Worm (Caenorhabditis elegans) whole organism, L1 larva: Measurements from ENCODE around the gene F42A6.2.

Source experiments
- C16A3.4 ChIP-seq: fragments of 150-350 bp; optimal IDR thresholded peaks from 2 replicates; lab custom pipeline; 2014; ENCODE audit warnings: missing biosample characterization, missing genetic modification characterization
- F16B12.6 ChIP-seq: fragments of 150-350 bp; optimal IDR thresholded peaks from 2 replicates; lab custom pipeline; 2014; ENCODE audit warnings: missing biosample characterization, missing genetic modification characterization
- Y116A8C.19 ChIP-seq: sonication (generic microtip); optimal IDR thresholded peaks from 2 replicates; lab custom pipeline; 2016; ENCODE audit warnings: missing compliant biosample characterization, missing genetic modification characterization, borderline replicate concordance
- aha-1 ChIP-seq: fragments of 150-350 bp; optimal IDR thresholded peaks from 2 replicates; lab custom pipeline; 2014; ENCODE audit warnings: missing biosample characterization, missing genetic modification characterization
- aly-2 ChIP-seq: fragments of 150-350 bp; optimal IDR thresholded peaks from 2 replicates; lab custom pipeline; 2014; ENCODE audit warnings: missing biosample characterization, missing genetic modification characterization
- ama-1 ChIP-seq: fragments of 150-350 bp; optimal IDR thresholded peaks from 2 replicates; lab custom pipeline; 2014
- ceh-8 ChIP-seq: fragments of 200-800 bp; sonication (Bioruptor generic); optimal IDR thresholded peaks from 2 replicates; lab custom pipeline; 2018; ENCODE audit warnings: mild to moderate bottlenecking, missing genetic modification characterization, moderate library complexity, missing compliant biosample characterization
- ceh-90 ChIP-seq: sonication (generic microtip); optimal IDR thresholded peaks from 2 replicates; lab custom pipeline; 2016; ENCODE audit warnings: missing genetic modification characterization, missing compliant biosample characterization
- efl-1 ChIP-seq, 4 experiments: fragments of 150-350 bp; optimal IDR thresholded peaks in 3 of 4; peaks in 1 of 4; 1 replicate in 1 of 4; 2 replicates in 3 of 4; lab custom pipeline; 2014; ENCODE audit warnings: missing biosample characterization in 2 of 4, missing genetic modification characterization in 2 of 4, missing genetic modification reagents in 2 of 4
- efl-3 ChIP-seq: fragments of 200-800 bp; sonication (Bioruptor generic); optimal IDR thresholded peaks from 2 replicates; lab custom pipeline; 2018; ENCODE audit warnings: mild to moderate bottlenecking, missing genetic modification characterization, missing compliant biosample characterization
- egl-27 ChIP-seq, 2 experiments: fragments of 150-350 bp in 1 of 2; sonication (generic microtip); optimal IDR thresholded peaks; 3 replicates each; lab custom pipeline; 2017 to 2018; ENCODE audit warnings: missing biosample characterization in 2 of 2, missing genetic modification characterization in 2 of 2, missing genetic modification reagents in 2 of 2
- elt-3 ChIP-seq, 6 experiments: fragments of 150-350 bp in 1 of 6; sonication (generic microtip); optimal IDR thresholded peaks; 2 replicates each; lab custom pipeline; 2017 to 2018; ENCODE audit warnings: missing biosample characterization in 6 of 6, missing genetic modification characterization in 6 of 6, inconsistent platforms in 1 of 6
- ets-5 ChIP-seq: fragments of 200-800 bp; sonication (Bioruptor generic); IDR thresholded peaks from 2 replicates; pipeline ENCODE4 v1.3.6; 2022; ENCODE audit warnings: missing genetic modification characterization, missing compliant biosample characterization
- fkh-10 ChIP-seq: sonication (generic microtip); optimal IDR thresholded peaks from 2 replicates; lab custom pipeline; 2017; ENCODE audit warnings: missing biosample characterization, missing genetic modification reagents, missing genetic modification characterization
- fkh-4 ChIP-seq: sonication (generic microtip); optimal IDR thresholded peaks from 2 replicates; lab custom pipeline; 2016; ENCODE audit warnings: missing compliant biosample characterization, missing genetic modification characterization, borderline replicate concordance
- fkh-8 ChIP-seq: sonication (generic microtip); optimal IDR thresholded peaks from 2 replicates; lab custom pipeline; 2016; ENCODE audit warnings: mild to moderate bottlenecking, missing genetic modification characterization, missing compliant biosample characterization
- fos-1 ChIP-seq: fragments of 150-350 bp; optimal IDR thresholded peaks from 2 replicates; lab custom pipeline; 2014; ENCODE audit warnings: missing biosample characterization, missing genetic modification characterization
- grh-1 ChIP-seq: fragments of 200-800 bp; sonication (Bioruptor generic); IDR thresholded peaks from 2 replicates; pipeline ENCODE4 v1.3.6; 2022; ENCODE audit warnings: missing genetic modification reagents, missing genetic modification characterization, missing compliant biosample characterization
- hlh-17 ChIP-seq: fragments of 200-800 bp; sonication (Bioruptor generic); optimal IDR thresholded peaks from 2 replicates; lab custom pipeline; 2018; ENCODE audit warnings: missing genetic modification characterization, mild to moderate bottlenecking, missing compliant biosample characterization, moderate library complexity, borderline replicate concordance
- irx-1 ChIP-seq: sonication (generic microtip); optimal IDR thresholded peaks from 2 replicates; lab custom pipeline; 2016; ENCODE audit warnings: missing genetic modification characterization, missing compliant biosample characterization
- jun-1 ChIP-seq: fragments of 150-350 bp; optimal IDR thresholded peaks from 2 replicates; lab custom pipeline; 2014; ENCODE audit warnings: missing biosample characterization, missing genetic modification reagents, missing genetic modification characterization
- lin-15B ChIP-seq: fragments of 150-350 bp; sonication (generic microtip); optimal IDR thresholded peaks from 3 replicates; lab custom pipeline; 2014; ENCODE audit warnings: missing biosample characterization, missing genetic modification characterization
- lsy-2 ChIP-seq, 2 experiments: fragments of 150-350 bp; optimal IDR thresholded peaks; 2 replicates each; lab custom pipeline; 2014; ENCODE audit warnings: missing biosample characterization in 2 of 2, missing genetic modification characterization in 2 of 2
- mab-9 ChIP-seq: fragments of 200-800 bp; sonication (Bioruptor generic); IDR thresholded peaks from 2 replicates; pipeline ENCODE4 v1.3.6; 2022; ENCODE audit warnings: missing genetic modification reagents, missing genetic modification characterization, missing compliant biosample characterization
- mdl-1 ChIP-seq, 2 experiments: fragments of 150-350 bp; optimal IDR thresholded peaks; 2 replicates each; lab custom pipeline; 2014 to 2017; ENCODE audit warnings: missing biosample characterization in 2 of 2, missing genetic modification characterization in 2 of 2, inconsistent platforms in 1 of 2
- mef-2 ChIP-seq: fragments of 150-350 bp; optimal IDR thresholded peaks from 2 replicates; lab custom pipeline; 2014; ENCODE audit warnings: missing biosample characterization, missing genetic modification characterization
- mep-1 ChIP-seq: fragments of 150-350 bp; optimal IDR thresholded peaks from 2 replicates; lab custom pipeline; 2014; ENCODE audit warnings: missing biosample characterization, missing genetic modification characterization
- nhr-11 ChIP-seq: fragments of 150-350 bp; optimal IDR thresholded peaks from 2 replicates; lab custom pipeline; 2014; ENCODE audit warnings: missing biosample characterization, missing genetic modification characterization
- nhr-12 ChIP-seq: sonication (generic microtip); optimal IDR thresholded peaks from 2 replicates; lab custom pipeline; 2017; ENCODE audit warnings: missing biosample characterization, missing genetic modification characterization
- nhr-19 ChIP-seq: fragments of 200-800 bp; sonication (Bioruptor generic); conservative IDR thresholded peaks from 2 replicates; pipeline ENCODE4 v1.3.6; 2022; ENCODE audit warnings: missing genetic modification characterization, missing compliant biosample characterization
- nhr-20 ChIP-seq: sonication (generic microtip); optimal IDR thresholded peaks from 2 replicates; lab custom pipeline; 2016; ENCODE audit warnings: mild to moderate bottlenecking, missing genetic modification characterization, missing compliant biosample characterization
- nhr-237 ChIP-seq: fragments of 150-350 bp; optimal IDR thresholded peaks from 2 replicates; lab custom pipeline; 2014; ENCODE audit warnings: missing biosample characterization, missing genetic modification characterization
- nhr-28 ChIP-seq: fragments of 150-350 bp; optimal IDR thresholded peaks from 2 replicates; lab custom pipeline; 2014; ENCODE audit warnings: missing biosample characterization, missing genetic modification characterization
- nhr-47 ChIP-seq: sonication (generic microtip); optimal IDR thresholded peaks from 2 replicates; lab custom pipeline; 2016; ENCODE audit warnings: mild to moderate bottlenecking, missing genetic modification characterization, moderate library complexity, missing compliant biosample characterization
- nhr-71 ChIP-seq: sonication (generic microtip); optimal IDR thresholded peaks from 2 replicates; lab custom pipeline; 2016; ENCODE audit warnings: mild to moderate bottlenecking, missing genetic modification characterization, moderate library complexity, missing compliant biosample characterization
- nhr-84 ChIP-seq: sonication (generic microtip); optimal IDR thresholded peaks from 2 replicates; lab custom pipeline; 2017; ENCODE audit warnings: missing biosample characterization, missing genetic modification characterization
- nhr-85 ChIP-seq: sonication (generic microtip); peaks from one replicate; lab custom pipeline; 2016; ENCODE audit warnings: missing genetic modification characterization, inconsistent platforms, missing compliant biosample characterization
- pag-3 ChIP-seq: sonication (generic microtip); optimal IDR thresholded peaks from 2 replicates; lab custom pipeline; 2017; ENCODE audit warnings: missing genetic modification characterization, mild to moderate bottlenecking, missing compliant biosample characterization, antibody characterized with exemption, borderline replicate concordance; ENCODE audit not compliant: insufficient read depth
- pqm-1 ChIP-seq: sonication (generic microtip); optimal IDR thresholded peaks from 3 replicates; lab custom pipeline; 2017; ENCODE audit warnings: missing biosample characterization, missing genetic modification characterization
- skn-1 ChIP-seq: fragments of 150-350 bp; optimal IDR thresholded peaks from 2 replicates; lab custom pipeline; 2014; ENCODE audit warnings: missing biosample characterization, missing genetic modification characterization
- snpc-4 ChIP-seq: fragments of 150-350 bp; optimal IDR thresholded peaks from 2 replicates; lab custom pipeline; 2014; ENCODE audit warnings: missing biosample characterization, missing genetic modification characterization
- snu-23 ChIP-seq: sonication (generic microtip); optimal IDR thresholded peaks from 2 replicates; lab custom pipeline; 2016; ENCODE audit warnings: missing genetic modification characterization, missing compliant biosample characterization
- sox-4 ChIP-seq: sonication (generic microtip); optimal IDR thresholded peaks from 2 replicates; lab custom pipeline; 2016; ENCODE audit warnings: missing genetic modification characterization, missing compliant biosample characterization
- sup-37 ChIP-seq: fragments of 200-800 bp; sonication (Bioruptor generic); optimal IDR thresholded peaks from 2 replicates; lab custom pipeline; 2018; ENCODE audit warnings: mild to moderate bottlenecking, missing genetic modification characterization, missing compliant biosample characterization
- swsn-7 ChIP-seq: sonication (generic microtip); optimal IDR thresholded peaks from 2 replicates; lab custom pipeline; 2016; ENCODE audit warnings: missing genetic modification characterization, missing compliant biosample characterization
- tbx-2 ChIP-seq: sonication (generic microtip); optimal IDR thresholded peaks from 2 replicates; lab custom pipeline; 2016; ENCODE audit warnings: missing genetic modification characterization, missing compliant biosample characterization
- unc-130 ChIP-seq: fragments of 150-350 bp; optimal IDR thresholded peaks from 2 replicates; lab custom pipeline; 2017; ENCODE audit warnings: missing biosample characterization, missing genetic modification characterization, inconsistent platforms
- unc-30 ChIP-seq: sonication (generic microtip); optimal IDR thresholded peaks from 2 replicates; lab custom pipeline; 2017; ENCODE audit warnings: missing biosample characterization, missing genetic modification characterization
- unc-86 ChIP-seq: sonication (generic microtip); optimal IDR thresholded peaks from 2 replicates; lab custom pipeline; 2016; ENCODE audit warnings: missing genetic modification characterization, missing compliant biosample characterization
- vab-15 ChIP-seq: sonication (generic microtip); optimal IDR thresholded peaks from 2 replicates; lab custom pipeline; 2017; ENCODE audit warnings: missing genotype, mild to moderate bottlenecking, missing genetic modification characterization, missing compliant biosample characterization

The F42A6.2 gene

ce11 chrIV:3384593-3384992 lies 43.3 kb downstream of the F42A6.2 start (continued):
- no peak for TF ChIP-seq pag-3 (tag; lab: Kevin White, UChicago)
- TF ChIP-seq efl-3, result no peak
- peak; percentile 93 for TF ChIP-seq aha-1 (tag; lab: Kevin White, UChicago)
- no peak for TF ChIP-seq unc-130 (tag; lab: Kevin White, UChicago)
- peak in 2 of 6 experiments; percentile 48 to 57 for TF ChIP-seq elt-3 (tag; optimal IDR thresholded peaks at IDR 0.05; lab: Kevin White, UChicago)
- peak; percentile 92 for TF ChIP-seq mab-9
- peak; percentile 54 for TF ChIP-seq snpc-4
- peak; percentile 95 for TF ChIP-seq nhr-20 (tag; lab: Kevin White, UChicago)
- TF ChIP-seq ets-5 (GFP tag; lab: Robert Waterston, UW), result no peak
- TF ChIP-seq hlh-17, result no peak
- peak; percentile 98 for TF ChIP-seq nhr-71 (tag; lab: Kevin White, UChicago)
- peak; percentile 86 for TF ChIP-seq nhr-11 (tag; lab: Kevin White, UChicago)
- TF ChIP-seq nhr-47, result peak; percentile 97
- TF ChIP-seq swsn-7, result peak; percentile 96
- peak; percentile 76 for TF ChIP-seq fos-1 (tag; lab: Kevin White, UChicago)
- peak; percentile 83 for TF ChIP-seq skn-1 (tag; lab: Kevin White, UChicago)
- TF ChIP-seq jun-1 (tag; lab: Kevin White, UChicago), result peak; percentile 87
- peak; percentile 96 for TF ChIP-seq nhr-85 (tag; lab: Kevin White, UChicago)
- peak; percentile 92 for TF ChIP-seq grh-1 (GFP tag; lab: Robert Waterston, UW)
- TF ChIP-seq efl-1 (optimal IDR thresholded peaks at IDR 0.05; lab: Kevin White, UChicago), result peak; percentile 93 to 96
- TF ChIP-seq efl-1 (GFP tag; optimal IDR thresholded peaks at IDR 0.05 in 1 of 2; lab: Kevin White, UChicago), result peak; percentile 80 to 98
- peak; percentile 49 for TF ChIP-seq fkh-4 (tag; lab: Kevin White, UChicago)
- TF ChIP-seq aly-2 (tag; lab: Kevin White, UChicago), result no peak
- TF ChIP-seq lsy-2 (tag; optimal IDR thresholded peaks at IDR 0.05; lab: Kevin White, UChicago), result peak; percentile 95
- peak; percentile 89 for TF ChIP-seq mep-1 (tag; lab: Kevin White, UChicago)
- peak; percentile 97 for TF ChIP-seq snu-23 (GFP tag; lab: Kevin White, UChicago)
- no peak for TF ChIP-seq nhr-28 (tag; lab: Kevin White, UChicago)
- TF ChIP-seq lin-15B, result peak; percentile 67
- TF ChIP-seq ceh-8 (GFP tag; lab: Kevin White, UChicago), result peak; percentile 87
- peak; percentile 65 for TF ChIP-seq C16A3.4 (tag; lab: Kevin White, UChicago)
- TF ChIP-seq tbx-2 (tag; lab: Kevin White, UChicago), result peak; percentile 95
- TF ChIP-seq irx-1, result peak; percentile 86
- no peak for TF ChIP-seq Y116A8C.19 (tag; lab: Kevin White, UChicago)
- peak; percentile 95 for TF ChIP-seq nhr-19
- TF ChIP-seq nhr-84 (tag; lab: Kevin White, UChicago), result no peak
- peak; percentile 90 for TF ChIP-seq fkh-10
- TF ChIP-seq unc-30 (tag; lab: Kevin White, UChicago), result no peak
- peak; percentile 11 for TF ChIP-seq nhr-237 (tag; lab: Kevin White, UChicago)
- no peak for TF ChIP-seq nhr-12 (tag; lab: Kevin White, UChicago)
- TF ChIP-seq ceh-90 (tag; lab: Kevin White, UChicago), result no peak

DNA sequence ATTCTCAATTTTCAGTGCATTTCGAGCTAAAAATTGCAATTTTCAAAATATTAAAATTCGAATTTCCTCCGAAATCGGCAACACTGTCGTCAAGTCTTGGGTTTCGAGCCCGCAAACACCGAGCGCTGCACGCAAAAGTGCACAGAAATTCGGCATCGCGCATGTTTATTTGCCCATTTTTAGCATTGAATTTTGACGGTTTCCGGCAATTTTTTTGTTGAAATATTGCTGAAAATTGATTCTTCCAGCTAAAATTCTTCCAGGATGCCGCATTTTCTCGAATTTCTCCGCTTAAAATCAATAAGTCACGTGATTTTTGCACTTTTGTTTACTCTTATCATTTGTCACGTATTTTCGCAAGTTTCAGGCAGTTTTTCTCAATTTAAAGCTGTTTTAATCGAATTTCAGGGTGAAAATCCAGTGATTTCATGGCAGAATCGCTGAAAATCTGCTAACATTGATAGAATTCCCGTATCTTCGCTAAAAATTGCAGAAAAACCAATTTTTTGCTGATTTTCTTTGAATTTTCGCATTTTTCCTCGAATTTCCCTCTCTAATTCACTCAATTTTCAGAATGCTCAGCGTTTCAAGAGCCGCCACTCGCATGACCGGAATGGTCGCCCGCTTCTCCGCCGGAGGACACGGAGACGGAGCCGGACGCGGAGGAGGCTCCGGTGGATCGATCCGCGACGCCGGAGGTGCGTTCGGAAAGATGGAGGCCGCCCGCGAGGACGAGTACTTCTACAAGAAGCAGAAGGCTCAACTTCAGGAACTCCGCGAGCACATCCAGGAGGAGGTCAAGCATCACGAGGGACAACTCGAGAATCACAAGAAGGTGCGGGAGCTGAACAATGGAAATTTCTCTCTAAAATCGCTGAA lies 44.3 kb downstream of the F42A6.2 start, which contains the start of gene mai-2:
Gene mai-2, plus strand, starts transcription at position 574 of the 879 bp plus-strand sequence.
- TF ChIP-seq egl-27 (tag; optimal IDR thresholded peaks at IDR 0.05; lab: Kevin White, UChicago) (no peak), aha-1 (tag; lab: Kevin White, UChicago) (no peak), fkh-8 (tag; lab: Kevin White, UChicago) (peak; percentile 59), fkh-4 (tag; lab: Kevin White, UChicago) (no peak), mef-2 (tag; lab: Kevin White, UChicago) (no peak), ceh-8 (GFP tag; lab: Kevin White, UChicago) (peak; percentile 48), vab-15 (tag; lab: Kevin White, UChicago) (no peak), fos-1 (tag; lab: Kevin White, UChicago) (peak; percentile 58), sup-37 (GFP tag; lab: Kevin White, UChicago) (peak; percentile 28), mep-1 (tag; lab: Kevin White, UChicago) (peak; percentile 49), pqm-1 (tag; lab: Kevin White, UChicago) (no peak), tbx-2 (tag; lab: Kevin White, UChicago) (peak; percentile 64), F16B12.6 (tag; lab: Kevin White, UChicago) (peak; percentile 95), sox-4 (no peak), ama-1 (lab: Kevin White, UChicago) (no peak), nhr-47 (peak; percentile 73), ceh-90 (tag; lab: Kevin White, UChicago) (no peak), swsn-7 (peak; percentile 65), mdl-1 (tag; optimal IDR thresholded peaks at IDR 0.05; lab: Kevin White, UChicago) (peak in 1 of 2 experiments; percentile 45), unc-86 (peak; percentile 60)
